Fruit fly (Drosophila melanogaster): ENCODE results near the gene CG32425.

The CG32425 gene

dm6 chr3L:20549358-20549757, 52.2 kb downstream of the CG32425 start:
- no peak for TF ChIP-seq Dll (optimal IDR thresholded peaks at IDR 0.05)
- no peak for TF ChIP-seq CG8478 (optimal IDR thresholded peaks at IDR 0.05)
- no peak for TF ChIP-seq usp (GFP tag; optimal IDR thresholded peaks at IDR 0.05)
- no peak for TF ChIP-seq EcR (GFP tag; optimal IDR thresholded peaks at IDR 0.05)
- TF ChIP-seq psq (optimal IDR thresholded peaks at IDR 0.05) = no peak
- TF ChIP-seq pan (optimal IDR thresholded peaks at IDR 0.05) = no peak

DNA sequence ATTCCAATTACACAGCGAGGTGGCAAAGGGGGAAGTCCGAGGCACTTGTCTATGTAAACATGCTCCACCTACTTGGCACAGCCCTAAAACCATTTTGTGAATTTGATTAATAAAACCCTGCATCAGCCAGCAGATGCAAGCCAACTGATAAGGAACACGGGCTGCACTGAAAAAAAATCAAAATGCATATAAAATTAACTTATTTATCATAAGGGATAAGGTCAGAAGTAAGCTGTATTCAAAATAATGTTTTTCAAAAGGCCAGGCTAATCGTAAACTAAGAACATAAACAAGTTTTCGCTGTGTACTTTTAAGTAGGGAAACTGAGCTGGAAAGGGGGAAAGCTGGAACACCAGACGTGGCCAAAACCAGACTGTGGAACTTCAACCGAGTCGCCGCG, 54.7 kb downstream of the CG32425 start:
- no peak for TF ChIP-seq Dll (optimal IDR thresholded peaks at IDR 0.05)
- no peak for TF ChIP-seq psq (optimal IDR thresholded peaks at IDR 0.05)
- no peak for TF ChIP-seq pan (optimal IDR thresholded peaks at IDR 0.05)
- TF ChIP-seq EcR (GFP tag; optimal IDR thresholded peaks at IDR 0.05) = no peak
- no peak for TF ChIP-seq usp (GFP tag; optimal IDR thresholded peaks at IDR 0.05)
- TF ChIP-seq CG8478 (optimal IDR thresholded peaks at IDR 0.05) = no peak

dm6 chr3L:20556371-20556770, 59.2 kb downstream of the CG32425 start:
- TF ChIP-seq pan (optimal IDR thresholded peaks at IDR 0.05) (no peak), psq (optimal IDR thresholded peaks at IDR 0.05) (no peak), CG8478 (optimal IDR thresholded peaks at IDR 0.05) (no peak), usp (GFP tag; optimal IDR thresholded peaks at IDR 0.05) (no peak), EcR (GFP tag; optimal IDR thresholded peaks at IDR 0.05) (no peak), Dll (optimal IDR thresholded peaks at IDR 0.05) (no peak)

- TF ChIP-seq EcR (GFP tag; optimal IDR thresholded peaks at IDR 0.05) (no peak), pan (optimal IDR thresholded peaks at IDR 0.05) (no peak), Dll (optimal IDR thresholded peaks at IDR 0.05) (no peak), CG8478 (optimal IDR thresholded peaks at IDR 0.05) (no peak), psq (optimal IDR thresholded peaks at IDR 0.05) (no peak), usp (GFP tag; optimal IDR thresholded peaks at IDR 0.05) (no peak)
Measured at dm6 chr3L:20557065-20557464, 59.9 kb downstream of the CG32425 start.

dm6 chr3L:20562649-20563048, 65.5 kb downstream of the CG32425 start:
- TF ChIP-seq pan (optimal IDR thresholded peaks at IDR 0.05) (no peak), psq (optimal IDR thresholded peaks at IDR 0.05) (no peak), usp (GFP tag; optimal IDR thresholded peaks at IDR 0.05) (no peak), CG8478 (optimal IDR thresholded peaks at IDR 0.05) (no peak), Dll (optimal IDR thresholded peaks at IDR 0.05) (no peak), EcR (GFP tag; optimal IDR thresholded peaks at IDR 0.05) (no peak)

All from whole organism.